Worm (Caenorhabditis elegans) whole organism, L4 larva: ENCODE data around the gene arid-1.

Experiments used
- D1046.2 ChIP-seq: fragments of 200-800 bp; sonication (Bioruptor generic); IDR thresholded peaks from 2 replicates; pipeline ENCODE4 v1.3.6; 2022; ENCODE audit warnings: missing genetic modification characterization, missing compliant biosample characterization
- F10B5.3 ChIP-seq: sonication (generic microtip); optimal IDR thresholded peaks from 2 replicates; lab custom pipeline; 2016; ENCODE audit warnings: mild to moderate bottlenecking, missing genetic modification characterization, missing compliant biosample characterization
- F37D6.2 ChIP-seq: sonication (generic microtip); optimal IDR thresholded peaks from 2 replicates; lab custom pipeline; 2016; ENCODE audit warnings: mild to moderate bottlenecking, missing genetic modification characterization, missing compliant biosample characterization
- R02D3.7 ChIP-seq: fragments of 150-350 bp; sonication (generic microtip); optimal IDR thresholded peaks from 3 replicates; lab custom pipeline; 2014; ENCODE audit warnings: missing biosample characterization, missing genetic modification characterization
- T26A8.4 ChIP-seq: fragments of 200-800 bp; sonication (Bioruptor generic); IDR thresholded peaks from 2 replicates; pipeline ENCODE4 v1.3.6; 2022; ENCODE audit warnings: missing genetic modification characterization, missing compliant biosample characterization
- Y48G9A.11 ChIP-seq: fragments of 200-800 bp; sonication (Bioruptor generic); IDR thresholded peaks from 2 replicates; pipeline ENCODE4 v1.3.6; 2022; ENCODE audit warnings: missing genetic modification reagents, missing genetic modification characterization, missing compliant biosample characterization
- Y5F2A.4 ChIP-seq: fragments of 200-800 bp; sonication (Bioruptor generic); optimal IDR thresholded peaks from 2 replicates; lab custom pipeline; 2018; ENCODE audit warnings: mild to moderate bottlenecking, missing genetic modification characterization, missing compliant biosample characterization
- ZK337.2 ChIP-seq: fragments of 200-800 bp; sonication (Bioruptor generic); IDR thresholded peaks from 2 replicates; pipeline ENCODE4 v1.3.6; 2022; ENCODE audit warnings: missing genetic modification reagents, missing genetic modification characterization, missing compliant biosample characterization
- aly-2 ChIP-seq: sonication (generic microtip); optimal IDR thresholded peaks from 2 replicates; lab custom pipeline; 2018; ENCODE audit warnings: missing biosample characterization, missing genetic modification characterization
- arid-1 ChIP-seq: fragments of 200-800 bp; sonication (Bioruptor generic); conservative IDR thresholded peaks from 2 replicates; pipeline ENCODE4 v1.3.6; 2022; ENCODE audit warnings: missing genetic modification reagents, missing genetic modification characterization, missing compliant biosample characterization
- ceh-20 ChIP-seq: fragments of 200-800 bp; sonication (Bioruptor generic); IDR thresholded peaks from 2 replicates; pipeline ENCODE4 v1.3.6; 2022; ENCODE audit warnings: missing genetic modification reagents, missing genetic modification characterization, missing compliant biosample characterization
- ceh-44 ChIP-seq: fragments of 200-800 bp; sonication (Bioruptor generic); IDR thresholded peaks from 2 replicates; pipeline ENCODE4 v1.3.6; 2022; ENCODE audit warnings: missing genetic modification reagents, missing genetic modification characterization, missing compliant biosample characterization
- ctbp-1 ChIP-seq: fragments of 200-800 bp; sonication (Bioruptor generic); IDR thresholded peaks from 2 replicates; pipeline ENCODE4 v1.3.6; 2022; ENCODE audit warnings: missing genetic modification reagents, missing genetic modification characterization, missing compliant biosample characterization
- daf-12 ChIP-seq: fragments of 150-350 bp; optimal IDR thresholded peaks from 2 replicates; lab custom pipeline; 2014; ENCODE audit warnings: missing biosample characterization, missing genetic modification reagents, missing genetic modification characterization
- dmd-6 ChIP-seq: fragments of 200-800 bp; sonication (Bioruptor generic); IDR thresholded peaks from 2 replicates; pipeline ENCODE4 v1.3.6; 2022; ENCODE audit warnings: missing genetic modification reagents, missing genetic modification characterization, missing compliant biosample characterization
- dpl-1 ChIP-seq: fragments of 150-350 bp; optimal IDR thresholded peaks from 2 replicates; lab custom pipeline; 2014; ENCODE audit warnings: missing biosample characterization, missing genetic modification reagents, missing genetic modification characterization
- hlh-11 ChIP-seq: fragments of 200-800 bp; sonication (Bioruptor generic); optimal IDR thresholded peaks from 2 replicates; lab custom pipeline; 2018; ENCODE audit warnings: mild to moderate bottlenecking, missing genetic modification characterization, missing compliant biosample characterization
- lim-7 ChIP-seq: fragments of 200-800 bp; sonication (Bioruptor generic); IDR thresholded peaks from 2 replicates; pipeline ENCODE4 v1.3.6; 2022; ENCODE audit warnings: missing genetic modification characterization, missing compliant biosample characterization
- lin-39 ChIP-seq: fragments of 150-350 bp; optimal IDR thresholded peaks from 2 replicates; lab custom pipeline; 2014; ENCODE audit warnings: missing biosample characterization, missing genetic modification reagents, missing genetic modification characterization
- lir-3 ChIP-seq: sonication (generic microtip); optimal IDR thresholded peaks from 2 replicates; lab custom pipeline; 2016; ENCODE audit warnings: mild to moderate bottlenecking, missing genetic modification characterization, missing compliant biosample characterization
- mdl-1 ChIP-seq, 2 experiments: fragments of 150-350 bp in 1 of 2; sonication (generic microtip) in 1 of 2; optimal IDR thresholded peaks; 2 replicates each; lab custom pipeline; 2014 to 2017; ENCODE audit warnings: missing biosample characterization in 2 of 2, missing genetic modification characterization in 2 of 2
- mep-1 ChIP-seq: fragments of 150-350 bp; sonication (generic microtip); optimal IDR thresholded peaks from 3 replicates; lab custom pipeline; 2014; ENCODE audit warnings: missing biosample characterization, missing genetic modification characterization
- mxl-3 ChIP-seq: fragments of 200-800 bp; sonication (Bioruptor generic); optimal IDR thresholded peaks from 2 replicates; lab custom pipeline; 2018; ENCODE audit warnings: mild to moderate bottlenecking, missing genetic modification characterization, missing compliant biosample characterization
- nhr-10 ChIP-seq: fragments of 150-350 bp; optimal IDR thresholded peaks from 2 replicates; lab custom pipeline; 2014; ENCODE audit warnings: missing biosample characterization, missing genetic modification characterization
- nhr-28 ChIP-seq: fragments of 150-350 bp; optimal IDR thresholded peaks from 2 replicates; lab custom pipeline; 2014; ENCODE audit warnings: missing biosample characterization, missing genetic modification characterization
- nhr-41 ChIP-seq: fragments of 200-800 bp; sonication (Bioruptor generic); IDR thresholded peaks from 2 replicates; pipeline ENCODE4 v1.3.6; 2022; ENCODE audit warnings: missing genetic modification reagents, missing genetic modification characterization, missing compliant biosample characterization
- nhr-6 ChIP-seq: fragments of 150-350 bp; optimal IDR thresholded peaks from 2 replicates; lab custom pipeline; 2014; ENCODE audit warnings: missing biosample characterization, missing genetic modification characterization
- nhr-76 ChIP-seq: fragments of 150-350 bp; optimal IDR thresholded peaks from 2 replicates; lab custom pipeline; 2014; ENCODE audit warnings: missing biosample characterization, missing genetic modification characterization
- pha-4 ChIP-seq, 2 experiments: fragments of 150-350 bp in 1 of 2; fragments of 200-800 bp in 1 of 2; sonication (Bioruptor generic) in 1 of 2; IDR thresholded peaks in 1 of 2; optimal IDR thresholded peaks in 1 of 2; 2 replicates each; pipeline versions ENCODE4 v1.3.6 to Lab custom; 2014 to 2022; ENCODE audit warnings: missing genetic modification characterization in 2 of 2, missing genetic modification reagents in 2 of 2, missing biosample characterization in 1 of 2, missing compliant biosample characterization in 1 of 2
- pqm-1 ChIP-seq: sonication (generic microtip); optimal IDR thresholded peaks from 2 replicates; lab custom pipeline; 2017; ENCODE audit warnings: missing biosample characterization, missing genetic modification characterization
- set-16 ChIP-seq: fragments of 200-800 bp; sonication (Bioruptor generic); IDR thresholded peaks from 2 replicates; pipeline ENCODE4 v1.3.6; 2022; ENCODE audit warnings: missing genetic modification reagents, missing genetic modification characterization, missing compliant biosample characterization
- unc-130 ChIP-seq: sonication (generic microtip); optimal IDR thresholded peaks from 2 replicates; lab custom pipeline; 2016; ENCODE audit warnings: missing genetic modification reagents, missing genetic modification characterization, missing compliant biosample characterization
- unc-62 ChIP-seq, 3 experiments: fragments of 150-350 bp in 1 of 3; sonication (generic microtip); optimal IDR thresholded peaks in 2 of 3; peaks in 1 of 3; 1 replicate in 1 of 3; 2 replicates in 2 of 3; lab custom pipeline; 2014 to 2017; ENCODE audit warnings: missing biosample characterization in 3 of 3, missing genetic modification characterization in 3 of 3, missing genetic modification reagents in 3 of 3, missing genotype in 1 of 3
- ztf-7 ChIP-seq: fragments of 150-350 bp; optimal IDR thresholded peaks from 2 replicates; lab custom pipeline; 2014; ENCODE audit warnings: missing biosample characterization, missing genetic modification characterization

The arid-1 gene

DNA sequence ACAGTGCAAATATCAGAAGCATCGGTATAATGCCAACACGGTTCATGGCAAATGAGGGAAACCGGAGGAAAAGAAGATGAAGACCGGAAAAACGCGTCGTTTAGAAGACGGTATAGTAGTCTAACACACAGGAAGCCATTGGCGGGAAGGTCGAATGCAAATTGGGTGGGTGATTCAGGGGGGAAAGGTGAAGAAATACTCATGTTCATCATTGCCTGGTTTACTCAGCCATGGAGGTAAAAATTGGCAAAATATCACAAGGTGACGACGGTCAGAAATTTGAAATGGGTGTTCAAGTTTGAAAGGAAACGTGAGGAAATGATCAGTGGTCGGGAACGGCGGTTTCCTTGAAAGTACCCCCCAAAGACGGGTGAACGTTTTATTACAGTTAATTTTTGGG lies 44.7 kb upstream of the arid-1 start, which contains the start of gene W03F9.11:
Gene W03F9.11, minus strand, starts transcription at position 101 of the 400 bp plus-strand sequence.
- peak in 1 of 2 experiments; percentile 82 for TF ChIP-seq unc-62 (GFP tag; optimal IDR thresholded peaks at IDR 0.05 in 1 of 2; lab: Kevin White, UChicago)
- no peak for TF ChIP-seq unc-62 (tag; optimal IDR thresholded peaks at IDR 0.05; lab: Kevin White, UChicago)
- no peak for TF ChIP-seq lin-39 (tag; lab: Kevin White, UChicago)

DNA sequence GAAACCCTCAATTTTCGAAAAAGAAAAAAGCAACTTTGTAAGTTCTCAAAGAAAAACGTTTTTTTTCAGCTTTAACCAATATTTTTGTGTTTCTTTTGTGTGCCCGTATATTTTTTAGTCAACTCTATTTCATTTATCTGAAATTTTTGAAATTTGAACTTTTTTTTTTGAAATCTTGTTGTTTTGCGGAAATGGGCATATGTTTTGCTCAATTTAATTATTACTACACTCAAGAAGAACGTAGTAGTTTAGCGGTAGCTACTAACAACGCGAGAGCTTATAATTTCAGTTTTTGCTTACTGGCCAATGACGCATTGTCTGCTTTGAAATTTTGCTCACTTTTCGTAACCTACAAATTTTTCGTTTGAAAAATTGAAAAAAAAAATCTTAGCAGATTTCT lies 41.2 kb upstream of the arid-1 start, which contains the start of gene srh-82:
Gene srh-82, plus strand, starts transcription at position 301 of the 400 bp plus-strand sequence.
- TF ChIP-seq F10B5.3 (tag; lab: Kevin White, UChicago): no peak
- TF ChIP-seq Y48G9A.11 (GFP tag; lab: Robert Waterston, UW): no peak
- TF ChIP-seq unc-130 (GFP tag; lab: Kevin White, UChicago): no peak
- TF ChIP-seq hlh-11: no peak
- no peak for TF ChIP-seq aly-2 (tag; lab: Kevin White, UChicago)
- TF ChIP-seq, all 104 proteins: peak for 0

DNA sequence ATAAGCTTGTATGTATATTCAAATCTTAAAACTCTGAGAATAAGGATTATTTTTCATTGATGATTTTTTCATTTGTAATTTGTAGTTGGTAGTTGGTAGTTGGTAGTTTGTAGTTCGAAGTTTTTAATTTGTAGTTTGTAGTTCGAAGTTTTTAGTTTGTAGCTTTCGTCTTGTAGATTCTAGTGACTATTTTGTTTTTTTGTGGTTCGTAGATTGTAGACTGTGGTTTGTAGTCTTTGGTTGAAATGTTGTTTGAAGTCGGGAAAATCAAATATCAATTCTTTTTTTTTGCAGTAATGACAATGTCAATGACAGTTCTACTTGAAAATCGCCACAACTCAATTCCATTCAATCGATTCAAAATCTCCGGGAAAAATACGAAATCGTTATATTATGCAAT lies 40.3 kb upstream of the arid-1 start:
- TF ChIP-seq ZK337.2 (GFP tag; lab: Robert Waterston, UW): no peak
- peak in 1 of 2 experiments; percentile 97 for TF ChIP-seq unc-62 (GFP tag; optimal IDR thresholded peaks at IDR 0.05 in 1 of 2; lab: Kevin White, UChicago)
- TF ChIP-seq unc-62 (tag; optimal IDR thresholded peaks at IDR 0.05; lab: Kevin White, UChicago): no peak

DNA sequence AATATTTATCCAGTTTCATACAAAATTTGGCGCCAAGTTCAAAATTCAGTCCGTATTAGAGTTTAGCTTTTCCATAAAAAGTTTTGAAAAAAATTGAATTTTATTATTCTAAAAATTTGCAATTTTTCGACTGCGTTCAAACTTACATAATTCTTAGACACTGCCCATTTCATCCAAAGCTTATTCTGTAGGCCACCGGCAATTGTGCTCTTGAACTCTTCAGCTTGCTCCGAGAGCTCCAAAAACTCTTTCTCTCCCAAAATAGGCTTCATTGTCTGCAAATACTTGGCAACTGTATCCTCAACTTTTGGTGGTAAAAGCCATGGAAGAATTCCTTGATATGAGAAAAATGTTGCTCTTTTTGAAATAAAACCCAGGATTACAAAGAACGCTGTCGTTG lies 35.9 kb upstream of the arid-1 start:
- no peak for TF ChIP-seq Y5F2A.4 (GFP tag; lab: Kevin White, UChicago)
- peak in 1 of 2 experiments; percentile 96 for TF ChIP-seq unc-62 (GFP tag; optimal IDR thresholded peaks at IDR 0.05 in 1 of 2; lab: Kevin White, UChicago)
- no peak for TF ChIP-seq unc-62 (tag; optimal IDR thresholded peaks at IDR 0.05; lab: Kevin White, UChicago)

DNA sequence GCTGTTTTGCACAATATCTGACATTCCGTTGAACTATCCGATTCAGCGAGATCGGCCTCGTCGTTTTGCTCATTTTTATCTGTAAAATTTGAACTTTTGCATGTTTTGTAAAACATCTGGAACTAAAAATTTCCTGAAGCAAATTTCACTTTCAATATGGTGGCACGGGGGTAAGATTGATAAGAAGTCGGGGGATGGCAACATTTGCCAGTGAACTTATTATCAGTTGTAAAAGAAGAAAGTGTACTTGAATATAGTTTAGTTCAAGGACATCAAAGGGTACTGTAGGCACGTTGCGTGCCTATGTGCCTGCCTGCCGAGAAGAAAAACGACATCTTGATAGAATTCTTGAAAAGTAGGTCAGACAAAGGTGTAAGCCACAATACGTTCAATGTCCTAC lies 34.7 kb upstream of the arid-1 start, which contains the start of gene W03F9.4:
Gene W03F9.4, minus strand, starts transcription at position 79 of the 400 bp plus-strand sequence.
- TF ChIP-seq unc-62 (GFP tag; optimal IDR thresholded peaks at IDR 0.05 in 1 of 2; lab: Kevin White, UChicago) (no peak), unc-62 (tag; optimal IDR thresholded peaks at IDR 0.05; lab: Kevin White, UChicago) (no peak), pqm-1 (tag; lab: Kevin White, UChicago) (peak; percentile 66), mdl-1 (tag; optimal IDR thresholded peaks at IDR 0.05; lab: Kevin White, UChicago) (peak in 1 of 2 experiments; percentile 19), nhr-28 (tag; lab: Kevin White, UChicago) (peak; percentile 58), dmd-6 (GFP tag; lab: Robert Waterston, UW) (peak; percentile 50), nhr-76 (no peak), D1046.2 (GFP tag; lab: Robert Waterston, UW) (no peak), T26A8.4 (GFP tag; lab: Robert Waterston, UW) (no peak), R02D3.7 (tag; lab: Kevin White, UChicago) (no peak), mxl-3 (GFP tag; lab: Kevin White, UChicago) (peak; percentile 40)

DNA sequence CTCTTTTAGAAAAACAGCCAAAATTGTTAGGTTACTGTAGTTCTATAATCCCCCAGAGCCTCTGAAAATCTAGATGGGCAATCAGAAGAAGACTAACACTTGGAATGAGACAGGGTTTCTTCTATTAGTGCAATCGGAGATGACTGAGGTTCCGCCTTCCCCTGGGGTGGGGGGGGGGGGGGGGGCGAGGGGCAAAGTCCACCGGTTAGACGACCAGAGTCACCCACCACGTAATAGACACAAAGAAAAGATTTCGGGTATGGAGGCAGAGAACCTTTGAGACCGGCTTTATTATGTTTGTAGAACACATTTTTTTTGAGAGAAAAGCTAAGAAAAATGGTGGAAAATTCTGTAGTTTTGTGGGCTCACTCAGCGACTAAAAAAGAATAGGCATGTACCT lies 33.8 kb upstream of the arid-1 start:
- TF ChIP-seq F37D6.2 (tag; lab: Kevin White, UChicago) (no peak), nhr-41 (GFP tag; lab: Robert Waterston, UW) (no peak), ceh-44 (GFP tag; lab: Robert Waterston, UW) (no peak), arid-1 (no peak), set-16 (GFP tag; lab: Robert Waterston, UW) (peak; percentile 79), daf-12 (tag; lab: Kevin White, UChicago) (no peak), pqm-1 (tag; lab: Kevin White, UChicago) (no peak), lin-39 (tag; lab: Kevin White, UChicago) (no peak), lir-3 (tag; lab: Kevin White, UChicago) (no peak), pha-4 (GFP tag; IDR thresholded peaks at IDR 0.05; lab: Robert Waterston, UW) (peak; percentile 26; the same call in 1 of the 2 replicates), pha-4 (tag; optimal IDR thresholded peaks at IDR 0.05; lab: Kevin White, UChicago) (no peak)

DNA sequence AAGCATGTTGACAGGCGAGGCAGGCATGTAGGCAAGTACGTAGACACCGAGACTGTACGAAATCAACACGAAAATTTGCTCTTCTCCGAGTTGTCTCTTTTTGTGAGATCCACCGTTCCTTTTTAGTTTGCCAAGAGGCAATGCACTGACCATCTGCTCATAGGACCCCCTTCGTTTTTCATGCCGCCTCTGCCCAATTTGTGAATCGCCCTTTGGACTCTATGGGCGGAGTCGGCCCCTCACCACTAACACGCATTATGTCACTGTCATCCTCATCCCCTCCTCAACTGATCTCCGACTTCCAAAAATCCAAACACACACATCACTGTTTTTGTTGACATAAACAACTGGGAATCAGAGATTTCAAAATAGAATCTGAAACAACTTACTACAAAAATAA lies 32.1 kb upstream of the arid-1 start:
- TF ChIP-seq mep-1 (tag; lab: Kevin White, UChicago): no peak
- 0 out of 2 replicates have a peak, but pooled peaks have one; percentile 15 for TF ChIP-seq ctbp-1 (GFP tag; lab: Robert Waterston, UW)
- no peak for TF ChIP-seq dpl-1 (GFP tag; lab: Kevin White, UChicago)
- TF ChIP-seq ceh-20 (GFP tag; lab: Robert Waterston, UW): no peak
- no peak for TF ChIP-seq lim-7 (GFP tag; lab: Robert Waterston, UW)
- TF ChIP-seq ZK337.2 (GFP tag; lab: Robert Waterston, UW): no peak
- no peak for TF ChIP-seq nhr-10 (tag; lab: Kevin White, UChicago)
- TF ChIP-seq nhr-6: no peak
- no peak for TF ChIP-seq ztf-7 (tag; lab: Kevin White, UChicago)
- peak in 1 of 2 experiments; percentile 9 for TF ChIP-seq mdl-1 (tag; optimal IDR thresholded peaks at IDR 0.05; lab: Kevin White, UChicago)
